Worm (Caenorhabditis elegans): ENCODE measurements around the gene srv-6.

Gene srv-6

ce11 chrX:4254782-4255181, 2.1 kb upstream of the srv-6 start, which contains the start of gene taf-11.1 (continued):
- TF ChIP-seq odd-2 (tag; optimal IDR thresholded peaks at IDR 0.05) = no peak
- no peak for TF ChIP-seq nhr-11 (tag; optimal IDR thresholded peaks at IDR 0.05)
- no peak for TF ChIP-seq che-1 (tag; optimal IDR thresholded peaks at IDR 0.05)
- TF ChIP-seq ttx-3 (tag; optimal IDR thresholded peaks at IDR 0.05) = no peak
- TF ChIP-seq ceh-48 (tag; optimal IDR thresholded peaks at IDR 0.05) = peak; percentile 55
- no peak for TF ChIP-seq C38D4.7 (GFP tag; optimal IDR thresholded peaks at IDR 0.05)
- no peak for TF ChIP-seq ceh-6 (GFP tag; optimal IDR thresholded peaks at IDR 0.05)
- TF ChIP-seq hlh-15 (tag; optimal IDR thresholded peaks at IDR 0.05) = no peak
- TF ChIP-seq ets-4 (tag; optimal IDR thresholded peaks at IDR 0.05) = peak; percentile 37
- TF ChIP-seq dve-1 (tag; optimal IDR thresholded peaks at IDR 0.05) = no peak
- TF ChIP-seq Y22D7AL.16 (tag; optimal IDR thresholded peaks at IDR 0.05) = no peak
- TF ChIP-seq npax-4 (tag; optimal IDR thresholded peaks at IDR 0.05) = no peak
- no peak for TF ChIP-seq ceh-22 (tag; optimal IDR thresholded peaks at IDR 0.05)
- TF ChIP-seq mec-3 (tag; optimal IDR thresholded peaks at IDR 0.05; ENCODE audit: borderline replicate concordance) = no peak
- no peak for TF ChIP-seq fax-1 (tag; optimal IDR thresholded peaks at IDR 0.05)
- no peak for TF ChIP-seq ceh-34 (tag; optimal IDR thresholded peaks at IDR 0.05)
- TF ChIP-seq ceh-2 (tag; optimal IDR thresholded peaks at IDR 0.05) = peak; percentile 37
- TF ChIP-seq ahr-1 (tag; optimal IDR thresholded peaks at IDR 0.05) = no peak
- TF ChIP-seq lim-6 (tag; optimal IDR thresholded peaks at IDR 0.05) = no peak
- no peak for TF ChIP-seq pat-9 (tag; optimal IDR thresholded peaks at IDR 0.05)
- TF ChIP-seq hlh-13 (GFP tag; optimal IDR thresholded peaks at IDR 0.05) = no peak
- TF ChIP-seq pax-1 (tag; optimal IDR thresholded peaks at IDR 0.05) = no peak
- TF ChIP-seq pag-3 (tag; optimal IDR thresholded peaks at IDR 0.05; ENCODE audit: borderline replicate concordance) = no peak
- TF ChIP-seq lin-11 (tag; optimal IDR thresholded peaks at IDR 0.05) = no peak

- no peak for TF ChIP-seq unc-55 (GFP tag; optimal IDR thresholded peaks at IDR 0.05)
- TF ChIP-seq C08G9.2 (tag; optimal IDR thresholded peaks at IDR 0.05) = no peak
- TF ChIP-seq ceh-30 (tag; optimal IDR thresholded peaks at IDR 0.05) = no peak
- no peak for TF ChIP-seq ceh-48 (tag; optimal IDR thresholded peaks at IDR 0.05)
- no peak for TF ChIP-seq pros-1 (tag; optimal IDR thresholded peaks at IDR 0.05)
- TF ChIP-seq ceh-34 (tag; optimal IDR thresholded peaks at IDR 0.05) = no peak
- no peak for TF ChIP-seq sox-2 (GFP tag; IDR thresholded peaks at IDR 0.05)
- TF ChIP-seq dve-1 (tag; optimal IDR thresholded peaks at IDR 0.05) = no peak
- TF ChIP-seq hlh-8 (tag; optimal IDR thresholded peaks at IDR 0.05) = no peak
These were observed 1.5 kb upstream of the srv-6 start for ce11 chrX:4255366-4255765.

ce11 chrX:4260297-4260696, 3.4 kb downstream of the srv-6 start, which contains the start of gene C52B9.4:
Gene C52B9.4 (plus strand): TSS chrX:4260652.
- TF ChIP-seq nfya-1 (tag; optimal IDR thresholded peaks at IDR 0.05) (peak; percentile 16), unc-42 (tag; optimal IDR thresholded peaks at IDR 0.05) (peak; percentile 11), zip-5 (tag; optimal IDR thresholded peaks at IDR 0.05) (no peak), hlh-8 (tag; optimal IDR thresholded peaks at IDR 0.05) (peak; percentile 3), ceh-22 (tag; optimal IDR thresholded peaks at IDR 0.05) (no peak)

- TF ChIP-seq ceh-18 (tag; optimal IDR thresholded peaks at IDR 0.05) = no peak
- no peak for TF ChIP-seq ceh-22 (tag; optimal IDR thresholded peaks at IDR 0.05)
- no peak for TF ChIP-seq pha-4 (tag; optimal IDR thresholded peaks at IDR 0.05)
- no peak for TF ChIP-seq unc-3 (GFP tag; conservative IDR thresholded peaks at IDR 0.05)
- no peak for TF ChIP-seq unc-3 (tag; optimal IDR thresholded peaks at IDR 0.05)
- no peak for TF ChIP-seq hlh-15 (tag; optimal IDR thresholded peaks at IDR 0.05)
- TF ChIP-seq nhr-232 (tag; optimal IDR thresholded peaks at IDR 0.05) = no peak
- TF ChIP-seq ztf-16 (tag; optimal IDR thresholded peaks at IDR 0.05) = no peak
- no peak for TF ChIP-seq hlh-6 (tag; optimal IDR thresholded peaks at IDR 0.05)
- no peak for TF ChIP-seq tbx-7 (tag; optimal IDR thresholded peaks at IDR 0.05)
- TF ChIP-seq ceh-14 (tag; optimal IDR thresholded peaks at IDR 0.05) = no peak
- TF ChIP-seq ceh-19 (GFP tag; optimal IDR thresholded peaks at IDR 0.05) = no peak
These were observed 7.0 kb downstream of the srv-6 start for ce11 chrX:4263820-4264219.

Measured in whole organism, late embryonic.